Fruit fly (Drosophila melanogaster): Measurements from ENCODE around the gene Veneno.

The Veneno gene

DNA sequence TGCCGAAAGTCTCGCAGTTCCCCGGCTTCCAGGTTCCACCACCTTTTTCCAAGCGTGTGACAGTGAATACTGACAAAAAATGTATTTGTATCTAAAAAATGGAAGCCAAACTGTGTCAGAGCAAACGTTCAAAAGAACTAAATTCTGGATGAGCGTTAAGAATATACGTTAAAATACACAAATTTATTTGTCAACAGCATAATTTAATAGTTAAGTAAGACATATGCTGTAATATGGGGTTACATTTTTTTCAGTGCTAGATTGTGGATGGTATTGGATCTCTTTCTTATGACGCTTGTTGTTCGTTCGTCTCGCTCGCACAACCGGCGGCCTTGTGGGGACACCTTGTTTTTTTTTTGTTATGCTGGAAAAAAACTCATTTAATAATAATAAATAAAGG lies 6.8 kb downstream of the Veneno start (continued):
- peak; percentile 92 for TF ChIP-seq CG3919 (GFP tag; optimal IDR thresholded peaks at IDR 0.05)
- peak; percentile 67 for TF ChIP-seq CG6808 (GFP tag; optimal IDR thresholded peaks at IDR 0.05)
- TF ChIP-seq CG16779 (tag; optimal IDR thresholded peaks at IDR 0.05): peak; percentile 71
- peak; percentile 92 for TF ChIP-seq CG15336 (GFP tag; IDR thresholded peaks at IDR 0.05)
- peak; percentile 76 for TF ChIP-seq fkh (GFP tag; optimal IDR thresholded peaks at IDR 0.05)
- peak; percentile 79 for TF ChIP-seq cyc (GFP tag; optimal IDR thresholded peaks at IDR 0.05)
- TF ChIP-seq acj6 (GFP tag; optimal IDR thresholded peaks at IDR 0.05): peak; percentile 90
- peak; percentile 50 for TF ChIP-seq vri (GFP tag; optimal IDR thresholded peaks at IDR 0.05)
- peak; percentile 79 for TF ChIP-seq CG11902 (GFP tag; optimal IDR thresholded peaks at IDR 0.05)
- peak; percentile 90 for TF ChIP-seq OdsH (GFP tag; optimal IDR thresholded peaks at IDR 0.05)
- peak; percentile 28 for TF ChIP-seq CG6854 (GFP tag; optimal IDR thresholded peaks at IDR 0.05)
- peak; percentile 84 for TF ChIP-seq CG6792 (GFP tag; optimal IDR thresholded peaks at IDR 0.05)
- peak; percentile 48 for TF ChIP-seq fd85E (GFP tag; optimal IDR thresholded peaks at IDR 0.05)
- TF ChIP-seq Hr4 (GFP tag; optimal IDR thresholded peaks at IDR 0.05): peak; percentile 91
- peak; percentile 92 for TF ChIP-seq eg (GFP tag; IDR thresholded peaks at IDR 0.05)
- peak; percentile 85 for TF ChIP-seq CG32006 (GFP tag; optimal IDR thresholded peaks at IDR 0.05)
- peak; percentile 86 for TF ChIP-seq Sox15 (GFP tag; optimal IDR thresholded peaks at IDR 0.05)
- peak; percentile 86 for TF ChIP-seq CG1621 (tag; optimal IDR thresholded peaks at IDR 0.05)
- peak; percentile 58 for TF ChIP-seq CG9139 (GFP tag; optimal IDR thresholded peaks at IDR 0.05)
- peak; percentile 82 for TF ChIP-seq Sox102F (GFP tag; optimal IDR thresholded peaks at IDR 0.05)
- peak; percentile 80 for TF ChIP-seq CG8632 (GFP tag; optimal IDR thresholded peaks at IDR 0.05)
- TF ChIP-seq Smox (GFP tag; optimal IDR thresholded peaks at IDR 0.05): peak; percentile 73
- peak; percentile 90 for TF ChIP-seq svp (GFP tag)
- peak; percentile 71 for TF ChIP-seq lz (GFP tag; optimal IDR thresholded peaks at IDR 0.05)
- peak; percentile 88 for TF ChIP-seq CG8119 (GFP tag; IDR thresholded peaks at IDR 0.05)
- peak; percentile 88 for TF ChIP-seq Sox14 (GFP tag; optimal IDR thresholded peaks at IDR 0.05)
- TF ChIP-seq CG6276 (GFP tag; optimal IDR thresholded peaks at IDR 0.05): peak; percentile 77
- TF ChIP-seq Ets96B (tag; optimal IDR thresholded peaks at IDR 0.05): peak; percentile 89
- TF ChIP-seq Lpt (GFP tag; optimal IDR thresholded peaks at IDR 0.05): peak; percentile 83
- TF ChIP-seq Ets21C (GFP tag; optimal IDR thresholded peaks at IDR 0.05): peak; percentile 71
- peak; percentile 75 for TF ChIP-seq dsx (GFP tag; optimal IDR thresholded peaks at IDR 0.05; ENCODE audit: poor library complexity, severe bottlenecking)
- TF ChIP-seq CG3032 (tag; optimal IDR thresholded peaks at IDR 0.05): peak; percentile 69
- TF ChIP-seq Eip75B (GFP tag; optimal IDR thresholded peaks at IDR 0.05): peak; percentile 86
- peak; percentile 89 for TF ChIP-seq CG11762 (GFP tag; optimal IDR thresholded peaks at IDR 0.05; ENCODE audit: insufficient read depth)
- peak; percentile 85 for TF ChIP-seq CG7368 (GFP tag; optimal IDR thresholded peaks at IDR 0.05)
- peak; percentile 77 for TF ChIP-seq esn (GFP tag; optimal IDR thresholded peaks at IDR 0.05)
- TF ChIP-seq fd59A (GFP tag; optimal IDR thresholded peaks at IDR 0.05): peak; percentile 67
- TF ChIP-seq CG11294 (GFP tag; IDR thresholded peaks at IDR 0.05): peak; percentile 82

DNA sequence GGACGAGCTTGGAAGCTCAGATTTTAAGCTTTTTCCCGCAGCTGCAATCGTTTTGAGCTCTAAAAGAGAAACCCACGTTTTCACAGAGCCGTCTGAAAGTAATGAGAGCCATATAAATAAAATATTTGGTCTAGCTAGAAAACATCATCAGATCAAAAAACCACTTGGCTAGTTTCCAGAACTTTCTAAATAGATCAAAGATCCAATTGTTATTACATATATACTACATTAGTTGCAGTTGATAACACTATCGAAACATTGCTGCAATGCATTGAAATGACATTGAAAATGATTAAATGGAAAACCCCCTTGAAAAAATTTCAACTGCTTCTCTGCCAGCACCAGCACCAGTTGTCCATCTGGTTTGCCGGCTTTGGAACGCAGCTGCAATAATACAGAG lies 7.4 kb downstream of the Veneno start:
- TF ChIP-seq Gug (GFP tag; IDR thresholded peaks at IDR 0.05): peak; percentile 92
- peak; percentile 69 for TF ChIP-seq cyc (GFP tag; optimal IDR thresholded peaks at IDR 0.05)
- TF ChIP-seq CG6854 (GFP tag; optimal IDR thresholded peaks at IDR 0.05): no peak
- no peak for TF ChIP-seq fkh (GFP tag; optimal IDR thresholded peaks at IDR 0.05)
- peak; percentile 95 for TF ChIP-seq eg (GFP tag; IDR thresholded peaks at IDR 0.05)
- peak; percentile 42 for TF ChIP-seq spab (GFP tag; optimal IDR thresholded peaks at IDR 0.05)
- peak; percentile 95 for TF ChIP-seq OdsH (GFP tag; optimal IDR thresholded peaks at IDR 0.05)
- TF ChIP-seq Sox15 (GFP tag; optimal IDR thresholded peaks at IDR 0.05): peak; percentile 92
- peak; percentile 89 for TF ChIP-seq CG7368 (GFP tag; optimal IDR thresholded peaks at IDR 0.05)
- TF ChIP-seq CG10631 (GFP tag; optimal IDR thresholded peaks at IDR 0.05): peak; percentile 79
- peak; percentile 93 for TF ChIP-seq CG11762 (GFP tag; optimal IDR thresholded peaks at IDR 0.05; ENCODE audit: insufficient read depth)
- TF ChIP-seq Blimp-1 (GFP tag; optimal IDR thresholded peaks at IDR 0.05): no peak
- TF ChIP-seq ss (GFP tag; optimal IDR thresholded peaks at IDR 0.05): peak; percentile 16 to 68
- TF ChIP-seq salr (GFP tag; optimal IDR thresholded peaks at IDR 0.05): peak; percentile 56 to 60
- TF ChIP-seq CG4318 (GFP tag; optimal IDR thresholded peaks at IDR 0.05): peak; percentile 95
- TF ChIP-seq CG6163 (GFP tag; IDR thresholded peaks at IDR 0.05): peak; percentile 91
- TF ChIP-seq dac (GFP tag; optimal IDR thresholded peaks at IDR 0.05): peak; percentile 90
- TF ChIP-seq CG6792 (GFP tag; optimal IDR thresholded peaks at IDR 0.05): peak; percentile 81
- TF ChIP-seq pdm3 (GFP tag; optimal IDR thresholded peaks at IDR 0.05): peak; percentile 95
- TF ChIP-seq fd59A (GFP tag; optimal IDR thresholded peaks at IDR 0.05): peak; percentile 46
- peak; percentile 89 for TF ChIP-seq Lpt (GFP tag; optimal IDR thresholded peaks at IDR 0.05)
- peak; percentile 89 for TF ChIP-seq CG11902 (GFP tag; optimal IDR thresholded peaks at IDR 0.05)
- TF ChIP-seq CG16779 (tag; optimal IDR thresholded peaks at IDR 0.05): peak; percentile 82
- TF ChIP-seq CG3919 (GFP tag; optimal IDR thresholded peaks at IDR 0.05): peak; percentile 86
- peak; percentile 37 for TF ChIP-seq Met (GFP tag; optimal IDR thresholded peaks at IDR 0.05)
- TF ChIP-seq Hr4 (GFP tag; optimal IDR thresholded peaks at IDR 0.05): peak; percentile 97
- TF ChIP-seq CG1621 (tag; optimal IDR thresholded peaks at IDR 0.05): peak; percentile 41
